Worm (Caenorhabditis elegans) whole organism, L1 larva: ENCODE results near the gene F11D5.7.

Experiments used
- aha-1 ChIP-seq: fragments of 150-350 bp; optimal IDR thresholded peaks from 2 replicates; lab custom pipeline; 2014; ENCODE audit warnings: missing biosample characterization, missing genetic modification characterization
- ama-1 ChIP-seq: fragments of 150-350 bp; optimal IDR thresholded peaks from 2 replicates; lab custom pipeline; 2014
- fkh-8 ChIP-seq: sonication (generic microtip); optimal IDR thresholded peaks from 2 replicates; lab custom pipeline; 2016; ENCODE audit warnings: mild to moderate bottlenecking, missing genetic modification characterization, missing compliant biosample characterization
- lin-39 ChIP-seq: fragments of 150-350 bp; optimal IDR thresholded peaks from 2 replicates; lab custom pipeline; 2014; ENCODE audit warnings: missing biosample characterization, missing genetic modification reagents, missing genetic modification characterization
- nhr-11 ChIP-seq: fragments of 150-350 bp; optimal IDR thresholded peaks from 2 replicates; lab custom pipeline; 2014; ENCODE audit warnings: missing biosample characterization, missing genetic modification characterization
- nhr-47 ChIP-seq: sonication (generic microtip); optimal IDR thresholded peaks from 2 replicates; lab custom pipeline; 2016; ENCODE audit warnings: mild to moderate bottlenecking, missing genetic modification characterization, moderate library complexity, missing compliant biosample characterization
- unc-62 ChIP-seq: fragments of 150-350 bp; optimal IDR thresholded peaks from 2 replicates; lab custom pipeline; 2014; ENCODE audit warnings: missing biosample characterization, missing genetic modification reagents, missing genetic modification characterization

- TF ChIP-seq lin-39 (no peak), fkh-8 (tag; lab: Kevin White, UChicago) (no peak), nhr-47 (no peak), nhr-11 (tag; lab: Kevin White, UChicago) (no peak), unc-62 (GFP tag; lab: Kevin White, UChicago) (no peak), ama-1 (lab: Kevin White, UChicago) (no peak), aha-1 (tag; lab: Kevin White, UChicago) (no peak)
Observed at ce11 chrX:3262600-3262999, 41.6 kb upstream of the F11D5.7 start, which contains the start of gene fbxb-71.
